Worm (Caenorhabditis elegans) whole organism, mixed stage, embryonic: Measurements from ENCODE around the gene VY10G11R.1.
A peak's percentile ranks its signal among the peaks of the same experiment; 100 is the strongest.

Source experiments
- M03D4.4 ChIP-seq: sonication (generic microtip); optimal IDR thresholded peaks from 2 replicates; lab custom pipeline; 2017; ENCODE audit warnings: mild to moderate bottlenecking, missing genetic modification characterization, missing compliant biosample characterization
- bed-3 ChIP-seq: fragments of 200-800 bp; sonication (Bioruptor generic); optimal IDR thresholded peaks from 3 replicates; lab custom pipeline; 2018; ENCODE audit warnings: mild to moderate bottlenecking, missing genetic modification characterization, moderate library complexity, missing compliant biosample characterization
- blmp-1 ChIP-seq: fragments of 150-350 bp; optimal IDR thresholded peaks from 2 replicates; lab custom pipeline; 2014; ENCODE audit warnings: missing biosample characterization, missing genetic modification characterization
- ceh-39 ChIP-seq: fragments of 150-350 bp; optimal IDR thresholded peaks from 2 replicates; lab custom pipeline; 2014; ENCODE audit warnings: missing biosample characterization, missing genetic modification characterization
- ces-1 ChIP-seq: fragments of 150-350 bp; optimal IDR thresholded peaks from 2 replicates; lab custom pipeline; 2014; ENCODE audit warnings: missing biosample characterization, missing genetic modification reagents, missing genetic modification characterization
- cnd-1 ChIP-seq: fragments of 200-800 bp; sonication (Bioruptor generic); optimal IDR thresholded peaks from 2 replicates; lab custom pipeline; 2018; ENCODE audit warnings: mild to moderate bottlenecking, missing genetic modification characterization, missing compliant biosample characterization
- elt-1 ChIP-seq: sonication (generic microtip); optimal IDR thresholded peaks from 2 replicates; lab custom pipeline; 2017; ENCODE audit warnings: missing genetic modification characterization, mild to moderate bottlenecking, missing compliant biosample characterization, antibody characterized with exemption, moderate library complexity, borderline replicate concordance; ENCODE audit not compliant: insufficient read depth
- elt-3 ChIP-seq: fragments of 150-350 bp; optimal IDR thresholded peaks from 2 replicates; lab custom pipeline; 2014; ENCODE audit warnings: missing biosample characterization, missing genetic modification characterization
- flh-1 ChIP-seq: fragments of 200-800 bp; sonication (Bioruptor generic); optimal IDR thresholded peaks from 2 replicates; lab custom pipeline; 2018; ENCODE audit warnings: mild to moderate bottlenecking, missing genetic modification characterization, moderate library complexity, missing compliant biosample characterization
- hlh-1 ChIP-seq: fragments of 150-350 bp; optimal IDR thresholded peaks from 2 replicates; lab custom pipeline; 2014; ENCODE audit warnings: missing biosample characterization, missing genetic modification reagents, missing genetic modification characterization
- lin-13 ChIP-seq: fragments of 150-350 bp; optimal IDR thresholded peaks from 2 replicates; lab custom pipeline; 2014; ENCODE audit warnings: missing biosample characterization, missing genetic modification characterization
- lin-32 ChIP-seq: fragments of 200-800 bp; sonication (Bioruptor generic); optimal IDR thresholded peaks from 2 replicates; lab custom pipeline; 2018; ENCODE audit warnings: mild to moderate bottlenecking, missing genetic modification characterization, missing compliant biosample characterization
- lsy-2 ChIP-seq: fragments of 150-350 bp; optimal IDR thresholded peaks from 2 replicates; lab custom pipeline; 2014; ENCODE audit warnings: missing biosample characterization, missing genetic modification characterization
- mab-5 ChIP-seq: fragments of 150-350 bp; optimal IDR thresholded peaks from 2 replicates; lab custom pipeline; 2014; ENCODE audit warnings: missing biosample characterization, missing genetic modification characterization
- mep-1 ChIP-seq: fragments of 150-350 bp; optimal IDR thresholded peaks from 2 replicates; lab custom pipeline; 2017; ENCODE audit warnings: missing biosample characterization, missing genetic modification reagents, missing genetic modification characterization, inconsistent platforms
- mls-2 ChIP-seq: sonication (generic microtip); optimal IDR thresholded peaks from 2 replicates; lab custom pipeline; 2016; ENCODE audit warnings: mild to moderate bottlenecking, missing genetic modification characterization, moderate library complexity, missing compliant biosample characterization
- nhr-12 ChIP-seq: fragments of 150-350 bp; optimal IDR thresholded peaks from 2 replicates; lab custom pipeline; 2014; ENCODE audit warnings: missing biosample characterization, missing genetic modification characterization
- nhr-2 ChIP-seq: fragments of 150-350 bp; optimal IDR thresholded peaks from 2 replicates; lab custom pipeline; 2014; ENCODE audit warnings: missing biosample characterization, missing genetic modification characterization
- nhr-237 ChIP-seq: fragments of 150-350 bp; optimal IDR thresholded peaks from 2 replicates; lab custom pipeline; 2014; ENCODE audit warnings: missing biosample characterization, missing genetic modification characterization
- nhr-28 ChIP-seq: fragments of 150-350 bp; optimal IDR thresholded peaks from 2 replicates; lab custom pipeline; 2014; ENCODE audit warnings: missing biosample characterization, missing genetic modification characterization
- nhr-76 ChIP-seq: sonication (generic microtip); optimal IDR thresholded peaks from 2 replicates; lab custom pipeline; 2017; ENCODE audit warnings: missing biosample characterization, missing genetic modification characterization
- pha-4 ChIP-seq: fragments of 150-350 bp; optimal IDR thresholded peaks from 2 replicates; lab custom pipeline; 2018; ENCODE audit warnings: missing biosample characterization, missing genetic modification reagents, missing genetic modification characterization
- sem-2 ChIP-seq: fragments of 200-800 bp; sonication (Bioruptor generic); optimal IDR thresholded peaks from 2 replicates; lab custom pipeline; 2018; ENCODE audit warnings: mild to moderate bottlenecking, missing genetic modification characterization, missing compliant biosample characterization
- snpc-4 ChIP-seq: fragments of 150-350 bp; optimal IDR thresholded peaks from 2 replicates; lab custom pipeline; 2014; ENCODE audit warnings: missing biosample characterization, missing genetic modification characterization
- sptf-1 ChIP-seq: sonication (generic microtip); optimal IDR thresholded peaks from 2 replicates; lab custom pipeline; 2017; ENCODE audit warnings: mild to moderate bottlenecking, missing genetic modification characterization, moderate library complexity, missing compliant biosample characterization
- tbx-8 ChIP-seq: fragments of 200-800 bp; sonication (Bioruptor generic); optimal IDR thresholded peaks from 2 replicates; lab custom pipeline; 2018; ENCODE audit warnings: mild to moderate bottlenecking, missing genetic modification characterization, moderate library complexity, missing compliant biosample characterization
- unc-120 ChIP-seq: sonication (generic microtip); optimal IDR thresholded peaks from 2 replicates; lab custom pipeline; 2017; ENCODE audit warnings: missing genetic modification characterization, missing compliant biosample characterization; ENCODE audit not compliant: poor library complexity, severe bottlenecking
- unc-39 ChIP-seq: fragments of 150-350 bp; optimal IDR thresholded peaks from 2 replicates; lab custom pipeline; 2014; ENCODE audit warnings: missing biosample characterization, missing genetic modification characterization
- unc-62 ChIP-seq: fragments of 150-350 bp; optimal IDR thresholded peaks from 2 replicates; lab custom pipeline; 2014; ENCODE audit warnings: missing biosample characterization, missing genetic modification reagents, missing genetic modification characterization
- zip-8 ChIP-seq: fragments of 150-350 bp; optimal IDR thresholded peaks from 2 replicates; lab custom pipeline; 2014; ENCODE audit warnings: missing biosample characterization, missing genetic modification characterization
- ztf-11 ChIP-seq: fragments of 150-350 bp; optimal IDR thresholded peaks from 2 replicates; lab custom pipeline; 2014; ENCODE audit warnings: missing biosample characterization, missing genetic modification characterization

The VY10G11R.1 gene

DNA sequence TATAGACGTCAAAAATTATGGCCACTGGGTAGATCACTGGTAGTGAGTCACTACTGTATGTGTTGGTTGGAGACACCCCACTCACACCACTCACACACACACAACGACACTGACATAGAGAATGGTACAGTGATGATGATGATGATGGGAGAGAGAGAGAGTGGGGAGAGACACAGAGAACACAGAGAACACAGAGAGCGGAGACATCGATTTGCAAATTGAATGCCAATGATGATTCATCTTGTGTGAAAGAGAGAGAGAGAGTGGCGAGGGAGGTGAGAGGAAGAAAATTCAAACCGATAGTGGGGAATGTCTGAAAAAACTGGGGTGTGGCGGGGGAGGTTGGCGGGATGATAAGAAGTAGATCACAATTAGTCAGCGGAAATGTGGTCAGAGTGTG lies 19.2 kb upstream of the VY10G11R.1 start:
- TF ChIP-seq ceh-39 (tag; lab: Kevin White, UChicago) (peak; percentile 40), nhr-2 (tag; lab: Kevin White, UChicago) (peak; percentile 4), tbx-8 (no peak), mab-5 (tag; lab: Kevin White, UChicago) (no peak), cnd-1 (tag; lab: Kevin White, UChicago) (peak; percentile 41), M03D4.4 (no peak), ces-1 (GFP tag; lab: Kevin White, UChicago) (peak; percentile 32), nhr-237 (tag; lab: Kevin White, UChicago) (no peak), unc-62 (GFP tag; lab: Kevin White, UChicago) (peak; percentile 15)

DNA sequence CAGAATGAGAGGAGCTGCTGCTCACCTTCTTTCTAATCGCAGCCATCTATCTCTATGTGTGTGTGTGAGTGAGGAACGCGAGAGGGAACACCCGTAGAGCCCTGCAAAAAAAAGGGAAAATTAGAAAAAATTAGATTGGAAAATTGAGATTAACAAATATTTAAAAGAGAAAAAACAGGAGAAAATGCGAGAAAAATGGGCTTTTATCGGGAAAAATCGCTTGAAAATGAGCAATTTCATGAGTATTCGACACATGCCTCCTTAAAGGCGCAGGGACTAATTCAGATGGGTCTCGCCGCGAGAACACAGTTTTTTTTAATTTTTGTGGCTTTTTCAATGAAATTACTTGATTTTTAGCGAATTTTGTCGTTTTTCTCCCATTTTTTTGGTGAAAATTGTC lies 18.1 kb upstream of the VY10G11R.1 start, which contains the start of gene rho-1:
Gene rho-1, minus strand, starts transcription at position 101 of the 400 bp plus-strand sequence.
- TF ChIP-seq flh-1 (GFP tag; lab: Kevin White, UChicago) (no peak), sem-2 (GFP tag; lab: Kevin White, UChicago) (no peak), elt-1 (tag; lab: Kevin White, UChicago) (no peak), bed-3 (no peak), nhr-237 (tag; lab: Kevin White, UChicago) (no peak), nhr-76 (tag; lab: Kevin White, UChicago) (no peak), M03D4.4 (no peak), ceh-39 (tag; lab: Kevin White, UChicago) (no peak), unc-120 (tag; lab: Kevin White, UChicago) (no peak), elt-3 (tag; lab: Kevin White, UChicago) (no peak), lin-13 (tag; lab: Kevin White, UChicago) (no peak), mab-5 (tag; lab: Kevin White, UChicago) (no peak), ces-1 (GFP tag; lab: Kevin White, UChicago) (no peak), unc-39 (tag; lab: Kevin White, UChicago) (no peak)

DNA sequence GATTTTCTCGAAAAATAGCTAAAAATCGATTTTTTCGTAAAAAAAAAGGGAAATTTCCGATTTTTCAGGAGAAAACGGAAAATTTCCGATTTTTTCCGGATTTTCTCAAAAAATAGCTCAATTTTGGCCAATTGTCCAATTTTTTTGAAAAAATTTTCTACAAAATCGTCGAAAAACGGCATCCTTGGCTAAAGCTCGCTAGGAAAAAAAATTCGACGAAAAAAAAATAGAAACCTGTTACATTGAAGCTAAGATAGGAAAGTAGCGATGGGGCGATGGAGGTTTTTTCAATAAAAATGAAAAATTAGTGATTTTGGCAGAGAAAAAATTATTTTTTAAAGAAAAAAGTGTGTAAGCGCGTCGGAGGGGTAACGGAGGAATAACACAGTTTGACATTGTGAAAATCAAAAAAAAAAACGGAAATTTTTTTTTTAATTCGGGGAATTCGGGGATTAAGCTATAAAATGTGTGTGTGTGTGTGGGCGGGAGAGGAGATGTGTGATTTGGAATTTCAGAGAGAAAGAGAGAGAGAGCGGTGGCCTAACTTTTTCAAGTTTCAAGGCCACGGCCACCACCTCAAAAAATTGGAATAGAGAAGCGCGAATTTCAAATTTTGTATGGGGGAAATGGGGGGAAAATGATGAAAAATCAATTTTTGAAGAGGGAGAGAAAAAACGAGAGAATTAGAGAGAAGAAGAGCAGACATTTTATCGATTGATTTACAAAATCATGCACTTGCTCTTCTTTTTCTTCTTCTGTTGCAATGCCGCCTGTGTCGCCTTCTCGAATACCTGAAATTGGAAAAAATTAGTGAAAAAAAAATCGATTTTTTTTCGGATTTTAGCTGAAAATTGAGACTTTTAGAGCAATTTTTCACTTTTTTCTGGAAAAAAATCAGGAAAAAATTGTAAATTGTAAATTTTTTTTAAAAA lies 12.8 kb upstream of the VY10G11R.1 start:
- TF ChIP-seq snpc-4 (tag; lab: Kevin White, UChicago) (no peak), flh-1 (GFP tag; lab: Kevin White, UChicago) (no peak), blmp-1 (no peak), mls-2 (tag; lab: Kevin White, UChicago) (no peak), ztf-11 (tag; lab: Kevin White, UChicago) (no peak), zip-8 (tag; lab: Kevin White, UChicago) (no peak), hlh-1 (tag; lab: Kevin White, UChicago) (no peak), unc-120 (tag; lab: Kevin White, UChicago) (no peak), lin-32 (GFP tag; lab: Kevin White, UChicago) (no peak), mep-1 (tag; lab: Kevin White, UChicago) (no peak), ceh-39 (tag; lab: Kevin White, UChicago) (no peak), ces-1 (GFP tag; lab: Kevin White, UChicago) (no peak), pha-4 (tag; lab: Kevin White, UChicago) (no peak), lsy-2 (tag; lab: Kevin White, UChicago) (no peak), elt-1 (tag; lab: Kevin White, UChicago) (no peak), tbx-8 (no peak)
- TF ChIP-seq, all 35 proteins: peak for 0

DNA sequence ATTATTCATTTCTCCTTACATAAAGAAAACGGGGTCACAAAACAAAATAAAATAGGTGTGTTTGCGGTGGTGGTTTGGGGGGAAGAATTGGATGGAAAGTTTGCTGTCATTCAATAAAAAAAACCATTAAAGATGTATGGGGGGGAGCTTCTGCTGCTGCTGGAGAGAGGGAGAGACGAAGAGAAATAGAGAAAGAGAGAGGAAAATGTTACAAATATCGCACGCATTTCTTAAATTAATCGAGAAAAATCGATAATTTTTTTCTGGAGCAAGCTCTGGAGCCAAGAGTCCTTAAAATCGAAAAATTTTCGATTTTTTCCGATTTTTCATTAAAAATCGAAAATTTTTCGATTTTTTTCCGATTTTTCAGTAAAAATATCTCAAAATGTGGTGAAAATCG lies 12.0 kb upstream of the VY10G11R.1 start:
- no peak for TF ChIP-seq nhr-28
- no peak for TF ChIP-seq nhr-2 (tag; lab: Kevin White, UChicago)
- no peak for TF ChIP-seq bed-3
- no peak for TF ChIP-seq sem-2 (GFP tag; lab: Kevin White, UChicago)
- TF ChIP-seq blmp-1 = no peak
- TF ChIP-seq M03D4.4 = no peak
- no peak for TF ChIP-seq mab-5 (tag; lab: Kevin White, UChicago)
- TF ChIP-seq nhr-12 (tag; lab: Kevin White, UChicago) = no peak
- no peak for TF ChIP-seq sptf-1 (tag; lab: Kevin White, UChicago)
- TF ChIP-seq unc-120 (tag; lab: Kevin White, UChicago) = no peak
- no peak for TF ChIP-seq mep-1 (tag; lab: Kevin White, UChicago)
- TF ChIP-seq flh-1 (GFP tag; lab: Kevin White, UChicago) = no peak
- TF ChIP-seq cnd-1 (tag; lab: Kevin White, UChicago) = no peak
- TF ChIP-seq, all 35 proteins: peak for 0
